Worm (Caenorhabditis elegans) whole organism, L1 larva: ENCODE measurements around the gene dyf-2.
A peak's percentile ranks its signal among the peaks of the same experiment; 100 is the strongest.

Experiments used
- C16A3.4 ChIP-seq: fragments of 150-350 bp; optimal IDR thresholded peaks from 2 replicates; lab custom pipeline; 2014; ENCODE audit warnings: missing biosample characterization, missing genetic modification characterization
- F16B12.6 ChIP-seq: fragments of 150-350 bp; optimal IDR thresholded peaks from 2 replicates; lab custom pipeline; 2014; ENCODE audit warnings: missing biosample characterization, missing genetic modification characterization
- aha-1 ChIP-seq: fragments of 150-350 bp; optimal IDR thresholded peaks from 2 replicates; lab custom pipeline; 2014; ENCODE audit warnings: missing biosample characterization, missing genetic modification characterization
- alr-1 ChIP-seq: fragments of 200-800 bp; sonication (Bioruptor generic); optimal IDR thresholded peaks from 2 replicates; lab custom pipeline; 2018; ENCODE audit warnings: borderline replicate concordance, mild to moderate bottlenecking, missing genetic modification characterization, missing compliant biosample characterization
- aly-2 ChIP-seq: fragments of 150-350 bp; optimal IDR thresholded peaks from 2 replicates; lab custom pipeline; 2014; ENCODE audit warnings: missing biosample characterization, missing genetic modification characterization
- ama-1 ChIP-seq: fragments of 150-350 bp; optimal IDR thresholded peaks from 2 replicates; lab custom pipeline; 2014
- blmp-1 ChIP-seq: fragments of 150-350 bp; optimal IDR thresholded peaks from 2 replicates; lab custom pipeline; 2014; ENCODE audit warnings: missing biosample characterization, missing genetic modification characterization
- ceh-63 ChIP-seq: fragments of 200-800 bp; sonication (Bioruptor generic); optimal IDR thresholded peaks from 2 replicates; lab custom pipeline; 2018; ENCODE audit warnings: mild to moderate bottlenecking, missing genetic modification characterization, missing compliant biosample characterization
- ceh-8 ChIP-seq: fragments of 200-800 bp; sonication (Bioruptor generic); optimal IDR thresholded peaks from 2 replicates; lab custom pipeline; 2018; ENCODE audit warnings: mild to moderate bottlenecking, missing genetic modification characterization, moderate library complexity, missing compliant biosample characterization
- ceh-82 ChIP-seq, 3 experiments: fragments of 150-350 bp in 1 of 3; sonication (generic microtip) in 2 of 3; optimal IDR thresholded peaks; 2 replicates each; lab custom pipeline; 2014 to 2017; ENCODE audit warnings: missing biosample characterization in 3 of 3, missing genetic modification characterization in 3 of 3
- ceh-88 ChIP-seq: fragments of 200-800 bp; sonication (Bioruptor generic); IDR thresholded peaks from 2 replicates; pipeline ENCODE4 v1.3.6; 2022; ENCODE audit warnings: missing genetic modification characterization, missing compliant biosample characterization
- ces-1 ChIP-seq: fragments of 150-350 bp; optimal IDR thresholded peaks from 2 replicates; lab custom pipeline; 2014; ENCODE audit warnings: missing biosample characterization, missing genetic modification reagents, missing genetic modification characterization
- dsc-1 ChIP-seq: sonication (generic microtip); optimal IDR thresholded peaks from 2 replicates; lab custom pipeline; 2016; ENCODE audit warnings: mild to moderate bottlenecking, missing genetic modification characterization, missing compliant biosample characterization
- efl-1 ChIP-seq, 4 experiments: fragments of 150-350 bp; optimal IDR thresholded peaks in 3 of 4; peaks in 1 of 4; 1 replicate in 1 of 4; 2 replicates in 3 of 4; lab custom pipeline; 2014; ENCODE audit warnings: missing biosample characterization in 2 of 4, missing genetic modification characterization in 2 of 4, missing genetic modification reagents in 2 of 4
- efl-3 ChIP-seq: fragments of 200-800 bp; sonication (Bioruptor generic); optimal IDR thresholded peaks from 2 replicates; lab custom pipeline; 2018; ENCODE audit warnings: mild to moderate bottlenecking, missing genetic modification characterization, missing compliant biosample characterization
- elt-2 ChIP-seq: sonication (generic microtip); optimal IDR thresholded peaks from 2 replicates; lab custom pipeline; 2016; ENCODE audit warnings: missing genetic modification characterization, mild to moderate bottlenecking, inconsistent platforms, missing compliant biosample characterization, missing genetic modification reagents
- elt-3 ChIP-seq, 6 experiments: fragments of 150-350 bp in 1 of 6; sonication (generic microtip); optimal IDR thresholded peaks; 2 replicates each; lab custom pipeline; 2017 to 2018; ENCODE audit warnings: missing biosample characterization in 6 of 6, missing genetic modification characterization in 6 of 6, inconsistent platforms in 1 of 6
- ets-5 ChIP-seq: fragments of 200-800 bp; sonication (Bioruptor generic); IDR thresholded peaks from 2 replicates; pipeline ENCODE4 v1.3.6; 2022; ENCODE audit warnings: missing genetic modification characterization, missing compliant biosample characterization
- fkh-4 ChIP-seq: sonication (generic microtip); optimal IDR thresholded peaks from 2 replicates; lab custom pipeline; 2016; ENCODE audit warnings: missing compliant biosample characterization, missing genetic modification characterization, borderline replicate concordance
- fos-1 ChIP-seq: fragments of 150-350 bp; optimal IDR thresholded peaks from 2 replicates; lab custom pipeline; 2014; ENCODE audit warnings: missing biosample characterization, missing genetic modification characterization
- hlh-4 ChIP-seq: sonication (generic microtip); optimal IDR thresholded peaks from 2 replicates; lab custom pipeline; 2016; ENCODE audit warnings: mild to moderate bottlenecking, missing genetic modification characterization, missing compliant biosample characterization
- hpl-2 ChIP-seq: fragments of 150-350 bp; optimal IDR thresholded peaks from 2 replicates; lab custom pipeline; 2014; ENCODE audit warnings: missing biosample characterization, missing genetic modification reagents, missing genetic modification characterization
- isw-1 ChIP-seq: fragments of 200-800 bp; sonication (Bioruptor generic); IDR thresholded peaks from 2 replicates; pipeline ENCODE4 v1.3.6; 2022; ENCODE audit warnings: missing genetic modification characterization, missing compliant biosample characterization
- lin-13 ChIP-seq: fragments of 150-350 bp; optimal IDR thresholded peaks from 2 replicates; lab custom pipeline; 2014; ENCODE audit warnings: missing biosample characterization, missing genetic modification reagents, missing genetic modification characterization
- lin-35 ChIP-seq, 2 experiments: fragments of 150-350 bp; optimal IDR thresholded peaks; 2 replicates each; lab custom pipeline; 2014; ENCODE audit warnings: missing biosample characterization in 2 of 2, missing genetic modification characterization in 2 of 2, missing genetic modification reagents in 2 of 2
- lin-39 ChIP-seq: fragments of 150-350 bp; optimal IDR thresholded peaks from 2 replicates; lab custom pipeline; 2014; ENCODE audit warnings: missing biosample characterization, missing genetic modification reagents, missing genetic modification characterization
- lsy-2 ChIP-seq, 2 experiments: fragments of 150-350 bp; optimal IDR thresholded peaks; 2 replicates each; lab custom pipeline; 2014; ENCODE audit warnings: missing biosample characterization in 2 of 2, missing genetic modification characterization in 2 of 2
- mab-9 ChIP-seq: fragments of 200-800 bp; sonication (Bioruptor generic); IDR thresholded peaks from 2 replicates; pipeline ENCODE4 v1.3.6; 2022; ENCODE audit warnings: missing genetic modification reagents, missing genetic modification characterization, missing compliant biosample characterization
- mdl-1 ChIP-seq, 2 experiments: fragments of 150-350 bp; optimal IDR thresholded peaks; 2 replicates each; lab custom pipeline; 2014 to 2017; ENCODE audit warnings: missing biosample characterization in 2 of 2, missing genetic modification characterization in 2 of 2, inconsistent platforms in 1 of 2
- mef-2 ChIP-seq: fragments of 150-350 bp; optimal IDR thresholded peaks from 2 replicates; lab custom pipeline; 2014; ENCODE audit warnings: missing biosample characterization, missing genetic modification characterization
- nhr-19 ChIP-seq: fragments of 200-800 bp; sonication (Bioruptor generic); conservative IDR thresholded peaks from 2 replicates; pipeline ENCODE4 v1.3.6; 2022; ENCODE audit warnings: missing genetic modification characterization, missing compliant biosample characterization
- nhr-237 ChIP-seq: fragments of 150-350 bp; optimal IDR thresholded peaks from 2 replicates; lab custom pipeline; 2014; ENCODE audit warnings: missing biosample characterization, missing genetic modification characterization
- nhr-28 ChIP-seq: fragments of 150-350 bp; optimal IDR thresholded peaks from 2 replicates; lab custom pipeline; 2014; ENCODE audit warnings: missing biosample characterization, missing genetic modification characterization
- nhr-47 ChIP-seq: sonication (generic microtip); optimal IDR thresholded peaks from 2 replicates; lab custom pipeline; 2016; ENCODE audit warnings: mild to moderate bottlenecking, missing genetic modification characterization, moderate library complexity, missing compliant biosample characterization
- nhr-71 ChIP-seq: sonication (generic microtip); optimal IDR thresholded peaks from 2 replicates; lab custom pipeline; 2016; ENCODE audit warnings: mild to moderate bottlenecking, missing genetic modification characterization, moderate library complexity, missing compliant biosample characterization
- nhr-76 ChIP-seq: sonication (generic microtip); optimal IDR thresholded peaks from 2 replicates; lab custom pipeline; 2017; ENCODE audit warnings: missing biosample characterization, missing genetic modification characterization
- nhr-90 ChIP-seq: sonication (generic microtip); optimal IDR thresholded peaks from 2 replicates; lab custom pipeline; 2016; ENCODE audit warnings: mild to moderate bottlenecking, missing genetic modification characterization, missing compliant biosample characterization; ENCODE audit not compliant: poor library complexity
- pqm-1 ChIP-seq: sonication (generic microtip); optimal IDR thresholded peaks from 3 replicates; lab custom pipeline; 2017; ENCODE audit warnings: missing biosample characterization, missing genetic modification characterization
- rnt-1 ChIP-seq: sonication (generic microtip); optimal IDR thresholded peaks from 2 replicates; lab custom pipeline; 2016; ENCODE audit warnings: mild to moderate bottlenecking, missing genetic modification characterization, moderate library complexity, missing compliant biosample characterization
- skn-1 ChIP-seq: fragments of 150-350 bp; optimal IDR thresholded peaks from 2 replicates; lab custom pipeline; 2014; ENCODE audit warnings: missing biosample characterization, missing genetic modification characterization
- snpc-4 ChIP-seq: fragments of 150-350 bp; optimal IDR thresholded peaks from 2 replicates; lab custom pipeline; 2014; ENCODE audit warnings: missing biosample characterization, missing genetic modification characterization
- swsn-7 ChIP-seq: sonication (generic microtip); optimal IDR thresholded peaks from 2 replicates; lab custom pipeline; 2016; ENCODE audit warnings: missing genetic modification characterization, missing compliant biosample characterization
- tbx-2 ChIP-seq: sonication (generic microtip); optimal IDR thresholded peaks from 2 replicates; lab custom pipeline; 2016; ENCODE audit warnings: missing genetic modification characterization, missing compliant biosample characterization
- tlp-1 ChIP-seq: fragments of 150-350 bp; optimal IDR thresholded peaks from 2 replicates; lab custom pipeline; 2014; ENCODE audit warnings: missing biosample characterization, missing genetic modification characterization
- unc-130 ChIP-seq: fragments of 150-350 bp; optimal IDR thresholded peaks from 2 replicates; lab custom pipeline; 2017; ENCODE audit warnings: missing biosample characterization, missing genetic modification characterization, inconsistent platforms
- unc-30 ChIP-seq: sonication (generic microtip); optimal IDR thresholded peaks from 2 replicates; lab custom pipeline; 2017; ENCODE audit warnings: missing biosample characterization, missing genetic modification characterization
- unc-98 ChIP-seq: fragments of 200-800 bp; sonication (Bioruptor generic); IDR thresholded peaks from 2 replicates; pipeline ENCODE4 v1.3.6; 2022; ENCODE audit warnings: missing genetic modification characterization, missing compliant biosample characterization
- xbp-1 ChIP-seq: sonication (generic microtip); optimal IDR thresholded peaks from 2 replicates; lab custom pipeline; 2016; ENCODE audit warnings: missing genetic modification characterization, missing compliant biosample characterization
- zag-1 ChIP-seq: fragments of 150-350 bp; optimal IDR thresholded peaks from 2 replicates; lab custom pipeline; 2014; ENCODE audit warnings: missing biosample characterization, missing genetic modification characterization
- zip-4 ChIP-seq: fragments of 200-800 bp; sonication (Bioruptor generic); optimal IDR thresholded peaks from 2 replicates; lab custom pipeline; 2018; ENCODE audit warnings: mild to moderate bottlenecking, missing genetic modification characterization, moderate library complexity, missing compliant biosample characterization

dyf-2 gene

DNA sequence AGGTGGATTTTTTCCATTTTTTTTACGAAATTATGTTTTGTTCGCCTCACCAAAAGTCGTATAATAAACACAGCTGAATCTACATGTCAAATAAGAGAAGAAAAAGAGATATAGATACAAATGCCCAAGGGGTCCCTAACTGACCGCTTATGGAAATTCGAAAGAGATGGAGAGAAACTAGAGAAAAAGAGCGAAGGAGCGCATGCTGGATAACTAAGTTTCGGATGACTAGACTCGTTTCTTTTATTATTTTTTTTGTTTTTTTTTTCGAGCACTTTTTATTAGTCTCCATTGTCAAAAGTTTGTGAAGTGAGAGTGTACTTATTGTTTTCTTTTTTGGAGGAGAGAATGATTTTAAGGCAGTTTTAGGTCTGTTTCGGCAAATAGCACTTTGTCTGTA is 48.6 kb downstream of the dyf-2 start (continued):
- no peak for TF ChIP-seq lin-39 (tag; lab: Kevin White, UChicago)
- TF ChIP-seq nhr-90 (tag; lab: Kevin White, UChicago): no peak
- TF ChIP-seq nhr-47: no peak
- peak; percentile 1 for TF ChIP-seq nhr-71 (tag; lab: Kevin White, UChicago)
- TF ChIP-seq efl-3 (GFP tag; lab: Kevin White, UChicago): no peak
- peak in 2 of 3 experiments; percentile 4 to 12 for TF ChIP-seq ceh-82 (tag; optimal IDR thresholded peaks at IDR 0.05; lab: Kevin White, UChicago)
- no peak for TF ChIP-seq elt-2
- no peak for TF ChIP-seq aly-2 (tag; lab: Kevin White, UChicago)
- no peak for TF ChIP-seq tbx-2 (tag; lab: Kevin White, UChicago)

ce11 chrIII:13635730-13636360 is 50.4 kb downstream of the dyf-2 start:
- TF ChIP-seq swsn-7 (peak; percentile 13), ceh-88 (GFP tag; lab: Robert Waterston, UW) (no peak), ceh-8 (GFP tag; lab: Kevin White, UChicago) (no peak), F16B12.6 (tag; lab: Kevin White, UChicago) (no peak), elt-3 (tag; optimal IDR thresholded peaks at IDR 0.05; lab: Kevin White, UChicago) (no peak), mef-2 (tag; lab: Kevin White, UChicago) (no peak), alr-1 (tag; lab: Kevin White, UChicago) (no peak), hpl-2 (no peak), tbx-2 (tag; lab: Kevin White, UChicago) (peak; percentile 12), nhr-90 (tag; lab: Kevin White, UChicago) (no peak), pqm-1 (no peak), ets-5 (GFP tag; lab: Robert Waterston, UW) (no peak), zag-1 (tag; lab: Kevin White, UChicago) (no peak), snpc-4 (tag; lab: Kevin White, UChicago) (peak; percentile 72), zip-4 (GFP tag; lab: Kevin White, UChicago) (no peak), lsy-2 (tag; optimal IDR thresholded peaks at IDR 0.05; lab: Kevin White, UChicago) (peak in 1 of 2 experiments; percentile 20), ama-1 (no peak), nhr-71 (tag; lab: Kevin White, UChicago) (peak; percentile 12), ceh-63 (GFP tag; lab: Kevin White, UChicago) (no peak), blmp-1 (tag; lab: Kevin White, UChicago) (no peak), fos-1 (tag; lab: Kevin White, UChicago) (no peak), lin-39 (tag; lab: Kevin White, UChicago) (no peak), mdl-1 (tag; optimal IDR thresholded peaks at IDR 0.05; lab: Kevin White, UChicago) (no peak), C16A3.4 (tag; lab: Kevin White, UChicago) (no peak), nhr-76 (tag; lab: Kevin White, UChicago) (no peak), isw-1 (no peak), xbp-1 (no peak), rnt-1 (tag; lab: Kevin White, UChicago) (peak; percentile 23), nhr-237 (no peak), hlh-4 (no peak), unc-130 (no peak), nhr-19 (GFP tag; lab: Robert Waterston, UW) (no peak), fkh-4 (tag; lab: Kevin White, UChicago) (no peak), dsc-1 (tag; lab: Kevin White, UChicago) (peak; percentile 33), ceh-82 (tag; optimal IDR thresholded peaks at IDR 0.05; lab: Kevin White, UChicago) (peak in 2 of 3 experiments; percentile 27 to 54), mab-9 (GFP tag; lab: Robert Waterston, UW) (no peak), unc-30 (tag; lab: Kevin White, UChicago) (no peak), efl-1 (optimal IDR thresholded peaks at IDR 0.05; lab: Kevin White, UChicago) (peak in 1 of 2 experiments; percentile 4), efl-1 (GFP tag; optimal IDR thresholded peaks at IDR 0.05 in 1 of 2; lab: Kevin White, UChicago) (peak in 1 of 2 experiments; percentile 71), tlp-1 (no peak), elt-2 (no peak), skn-1 (tag; lab: Kevin White, UChicago) (no peak), nhr-28 (tag; lab: Kevin White, UChicago) (no peak), lin-13 (GFP tag; lab: Kevin White, UChicago) (peak; percentile 5), unc-98 (GFP tag; lab: Robert Waterston, UW) (no peak), ces-1 (no peak), lin-35 (GFP tag; optimal IDR thresholded peaks at IDR 0.05; lab: Kevin White, UChicago) (no peak), aha-1 (tag; lab: Kevin White, UChicago) (no peak)
